Worm (Caenorhabditis elegans): ENCODE data around the gene srx-39.

Gene srx-39

DNA sequence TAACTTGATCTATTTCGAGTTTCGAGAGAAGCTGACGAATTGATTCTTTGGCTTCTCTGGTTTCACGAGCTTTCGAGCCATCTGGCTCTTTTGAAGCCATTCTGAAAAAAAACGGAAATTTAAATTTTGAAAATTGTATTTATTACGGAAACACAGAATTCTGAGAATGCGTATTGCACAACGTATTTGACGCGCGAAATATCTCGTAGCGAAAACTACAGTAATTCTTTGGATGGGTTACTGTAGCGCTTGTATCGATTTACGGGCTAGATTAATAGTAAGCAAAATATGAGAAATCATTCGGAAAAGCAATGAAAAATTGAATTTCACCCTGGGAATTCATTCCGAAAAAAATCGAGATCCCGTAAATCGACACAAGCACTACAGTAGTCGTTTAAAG, 43.9 kb downstream of the srx-39 start, which contains the start of gene C04F5.8:
Gene C04F5.8 (minus strand): TSS at position 101 of the 400 bp plus-strand sequence.
- no peak for TF ChIP-seq pros-1 (tag; optimal IDR thresholded peaks at IDR 0.05)
- TF ChIP-seq elt-4 (tag; optimal IDR thresholded peaks at IDR 0.05), result no peak
- TF ChIP-seq C08G9.2 (tag; optimal IDR thresholded peaks at IDR 0.05), result no peak
- TF ChIP-seq Y22D7AL.16 (tag; optimal IDR thresholded peaks at IDR 0.05), result no peak
- TF ChIP-seq nhr-232 (tag; optimal IDR thresholded peaks at IDR 0.05), result no peak
- no peak for TF ChIP-seq pax-1 (tag; optimal IDR thresholded peaks at IDR 0.05)
- no peak for TF ChIP-seq pha-4 (tag; optimal IDR thresholded peaks at IDR 0.05)
- TF ChIP-seq dmd-4 (tag; optimal IDR thresholded peaks at IDR 0.05; ENCODE audit: borderline replicate concordance), result no peak
- no peak for TF ChIP-seq hlh-13 (GFP tag; optimal IDR thresholded peaks at IDR 0.05)
- no peak for TF ChIP-seq ttx-3 (tag; optimal IDR thresholded peaks at IDR 0.05)
- TF ChIP-seq K09A11.1 (tag; optimal IDR thresholded peaks at IDR 0.05; ENCODE audit: insufficient read depth), result no peak

DNA sequence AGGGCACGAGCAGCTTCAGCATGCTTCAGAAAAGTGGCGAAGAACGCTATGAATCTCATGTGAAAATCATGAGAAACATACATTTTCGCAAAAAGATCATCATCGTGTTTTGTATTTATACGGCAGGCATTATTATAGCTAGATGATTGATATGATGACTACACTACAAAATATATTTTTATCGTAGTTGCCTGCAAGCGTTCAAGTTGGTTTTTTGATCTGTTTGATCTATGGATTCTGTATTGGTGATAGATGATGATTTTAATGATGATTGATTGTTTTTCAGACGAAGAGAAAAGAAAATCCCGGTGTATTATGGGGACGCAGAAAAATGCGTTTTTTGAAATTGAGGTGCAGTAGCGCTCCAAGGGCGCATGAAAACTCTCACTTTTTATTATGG, 46.9 kb downstream of the srx-39 start, which contains the start of gene ugt-63:
Gene ugt-63 (minus strand): TSS at position 89 of the 400 bp plus-strand sequence.
- TF ChIP-seq hlh-6 (tag; optimal IDR thresholded peaks at IDR 0.05), result no peak
- TF ChIP-seq unc-55 (GFP tag; optimal IDR thresholded peaks at IDR 0.05), result no peak
- no peak for TF ChIP-seq ref-2 (tag; optimal IDR thresholded peaks at IDR 0.05)
- TF ChIP-seq rnt-1 (tag; optimal IDR thresholded peaks at IDR 0.05), result no peak
- TF ChIP-seq ceh-9 (tag; optimal IDR thresholded peaks at IDR 0.05), result no peak

DNA sequence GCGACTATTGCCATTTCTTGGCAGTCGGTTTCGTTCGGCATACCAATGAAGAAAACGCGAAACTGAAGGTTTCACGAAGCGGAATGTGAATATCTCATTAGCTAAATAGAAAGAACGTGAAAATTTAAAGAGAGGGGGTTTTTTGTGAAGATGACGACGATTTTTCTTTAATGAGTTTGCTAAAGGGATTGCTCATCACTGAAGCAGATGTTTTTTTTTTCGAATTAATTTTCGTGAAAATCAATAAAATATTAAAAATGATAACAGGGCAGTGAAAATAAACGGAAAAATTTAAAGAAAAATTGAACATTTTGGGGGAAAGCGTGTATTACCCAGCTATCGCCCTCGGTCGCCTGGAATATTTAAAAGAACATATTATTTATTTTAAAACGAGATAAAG, 49.7 kb downstream of the srx-39 start, which contains the start of gene srab-3:
Gene srab-3 (minus strand): TSS at position 101 of the 400 bp plus-strand sequence.
- TF ChIP-seq K02D7.2 (tag; optimal IDR thresholded peaks at IDR 0.05) (no peak), eyg-1 (tag; optimal IDR thresholded peaks at IDR 0.05) (no peak), madf-2 (tag; optimal IDR thresholded peaks at IDR 0.05) (no peak), dve-1 (tag; optimal IDR thresholded peaks at IDR 0.05) (no peak), sox-4 (tag; optimal IDR thresholded peaks at IDR 0.05) (no peak), ceh-22 (tag; optimal IDR thresholded peaks at IDR 0.05) (no peak), unc-86 (tag; optimal IDR thresholded peaks at IDR 0.05) (no peak), unc-55 (GFP tag; optimal IDR thresholded peaks at IDR 0.05) (no peak), lin-11 (tag; optimal IDR thresholded peaks at IDR 0.05) (no peak), ceh-14 (tag; optimal IDR thresholded peaks at IDR 0.05) (no peak), nhr-11 (tag; optimal IDR thresholded peaks at IDR 0.05) (no peak), unc-3 (GFP tag; conservative IDR thresholded peaks at IDR 0.05) (no peak), unc-3 (tag; optimal IDR thresholded peaks at IDR 0.05) (no peak), pax-1 (tag; optimal IDR thresholded peaks at IDR 0.05) (no peak), C08G9.2 (tag; optimal IDR thresholded peaks at IDR 0.05) (no peak), ets-4 (tag; optimal IDR thresholded peaks at IDR 0.05) (no peak)
